Fruit fly (Drosophila melanogaster): ENCODE measurements around the gene cu.

dm6 chr3R:11245803-11246202, 48.4 kb downstream of the cu start:
- no peak for TF ChIP-seq psq (optimal IDR thresholded peaks at IDR 0.05)
- no peak for TF ChIP-seq Dll (optimal IDR thresholded peaks at IDR 0.05)
- TF ChIP-seq pan (optimal IDR thresholded peaks at IDR 0.05) = no peak
- no peak for TF ChIP-seq usp (GFP tag; optimal IDR thresholded peaks at IDR 0.05)
